Worm (Caenorhabditis elegans): ENCODE measurements around the gene srg-39.

Gene srg-39

DNA sequence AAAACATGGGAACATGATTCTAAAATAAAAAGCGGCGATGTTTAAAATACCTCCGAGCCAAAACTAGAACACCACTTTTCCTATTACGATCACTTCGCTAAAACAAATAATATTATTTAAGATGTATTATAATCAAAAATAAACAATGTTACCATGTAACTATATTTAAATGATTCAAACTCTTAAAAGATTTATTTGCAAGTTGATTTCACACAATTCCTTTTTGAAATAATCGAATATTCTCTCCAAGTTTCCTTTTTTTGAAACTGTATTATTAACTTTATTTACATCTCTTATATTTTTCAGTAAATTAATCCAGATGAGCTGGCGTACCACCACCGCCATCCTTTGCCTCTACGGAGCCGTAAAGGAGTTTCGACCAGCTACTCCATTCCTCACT lies 11.1 kb downstream of the srg-39 start, which contains the start of gene folt-1:
Gene folt-1, plus strand, starts transcription at position 301 of the 400 bp plus-strand sequence.
- no peak for TF ChIP-seq hlh-11 (tag; optimal IDR thresholded peaks at IDR 0.05)

ce11 chrV:11140326-11140725 lies 11.9 kb downstream of the srg-39 start:
- no peak for TF ChIP-seq lin-39 (tag; optimal IDR thresholded peaks at IDR 0.05)
- TF ChIP-seq dmd-9 (GFP tag; IDR thresholded peaks at IDR 0.05): no peak
- no peak for TF ChIP-seq daf-16 (GFP tag; optimal IDR thresholded peaks at IDR 0.05)
- peak; percentile 40 for TF ChIP-seq daf-16 (tag; optimal IDR thresholded peaks at IDR 0.05)
- no peak for TF ChIP-seq hif-1 (tag; optimal IDR thresholded peaks at IDR 0.05)
- TF ChIP-seq zip-2 (tag; optimal IDR thresholded peaks at IDR 0.05): no peak
- TF ChIP-seq lin-15B (tag; optimal IDR thresholded peaks at IDR 0.05): no peak
- no peak for TF ChIP-seq ama-1 (optimal IDR thresholded peaks at IDR 0.05)
- TF ChIP-seq dmd-6 (GFP tag; IDR thresholded peaks at IDR 0.05): 0 out of 2 replicates have a peak, but pooled peaks have one; percentile 13
- TF ChIP-seq snpc-4 (tag; optimal IDR thresholded peaks at IDR 0.05): no peak
- no peak for TF ChIP-seq madf-5 (GFP tag; IDR thresholded peaks at IDR 0.05)
- no peak for TF ChIP-seq php-3 (GFP tag; IDR thresholded peaks at IDR 0.05)
- TF ChIP-seq Y48G9A.11 (GFP tag; IDR thresholded peaks at IDR 0.05): no peak
- no peak for TF ChIP-seq vab-7 (GFP tag; IDR thresholded peaks at IDR 0.05)
- no peak for TF ChIP-seq ztf-7 (tag; optimal IDR thresholded peaks at IDR 0.05)
- peak; percentile 26 for TF ChIP-seq nhr-28 (tag; optimal IDR thresholded peaks at IDR 0.05)
- TF ChIP-seq zip-11 (GFP tag; IDR thresholded peaks at IDR 0.05): no peak
- TF ChIP-seq Y75B8A.6 (GFP tag; IDR thresholded peaks at IDR 0.05): no peak
- no peak for TF ChIP-seq F26F4.8 (GFP tag; conservative IDR thresholded peaks at IDR 0.05)
- no peak for TF ChIP-seq lin-29 (GFP tag; IDR thresholded peaks at IDR 0.05)
- TF ChIP-seq hmg-1.1 (GFP tag; IDR thresholded peaks at IDR 0.05): no peak
- TF ChIP-seq zfp-3 (GFP tag; conservative IDR thresholded peaks at IDR 0.05): no peak
- TF ChIP-seq nhr-237 (tag; optimal IDR thresholded peaks at IDR 0.05): no peak
- TF ChIP-seq ceh-20 (GFP tag; IDR thresholded peaks at IDR 0.05): no peak
- no peak for TF ChIP-seq daf-8 (GFP tag; IDR thresholded peaks at IDR 0.05)
- TF ChIP-seq lin-38 (GFP tag; IDR thresholded peaks at IDR 0.05): no peak
- TF ChIP-seq lsy-2 (tag; optimal IDR thresholded peaks at IDR 0.05): no peak
- TF ChIP-seq unc-62 (GFP tag; optimal IDR thresholded peaks at IDR 0.05 in 1 of 2): no peak
- no peak for TF ChIP-seq unc-62 (tag; optimal IDR thresholded peaks at IDR 0.05)
- TF ChIP-seq nhr-41 (GFP tag; IDR thresholded peaks at IDR 0.05): no peak
- no peak for TF ChIP-seq ztf-11 (tag; optimal IDR thresholded peaks at IDR 0.05)
- no peak for TF ChIP-seq nhr-25 (tag; optimal IDR thresholded peaks at IDR 0.05; ENCODE audit: borderline replicate concordance, insufficient read depth)
- TF ChIP-seq mdl-1 (tag; optimal IDR thresholded peaks at IDR 0.05): peak in 1 of 2 experiments; percentile 48
- no peak for TF ChIP-seq F10B5.3 (tag; optimal IDR thresholded peaks at IDR 0.05)
- TF ChIP-seq nhr-11 (tag; optimal IDR thresholded peaks at IDR 0.05): peak; percentile 20
- peak; percentile 73 for TF ChIP-seq aha-1 (tag)
- no peak for TF ChIP-seq pha-4 (GFP tag; IDR thresholded peaks at IDR 0.05)
- TF ChIP-seq pha-4 (tag; optimal IDR thresholded peaks at IDR 0.05): no peak
- no peak for TF ChIP-seq aly-2 (tag; optimal IDR thresholded peaks at IDR 0.05)
- no peak for TF ChIP-seq ctbp-1 (GFP tag; IDR thresholded peaks at IDR 0.05)
- TF ChIP-seq madf-9 (GFP tag; conservative IDR thresholded peaks at IDR 0.05): no peak
- no peak for TF ChIP-seq daf-12 (tag; optimal IDR thresholded peaks at IDR 0.05)
- no peak for TF ChIP-seq sdz-12 (GFP tag; optimal IDR thresholded peaks at IDR 0.05)
- TF ChIP-seq nhr-77 (tag; optimal IDR thresholded peaks at IDR 0.05): no peak
- no peak for TF ChIP-seq zfp-2 (tag; optimal IDR thresholded peaks at IDR 0.05)
- no peak for TF ChIP-seq ceh-82 (tag; optimal IDR thresholded peaks at IDR 0.05)
- TF ChIP-seq gei-8 (GFP tag; optimal IDR thresholded peaks at IDR 0.05): no peak
- peak; percentile 12 for TF ChIP-seq dve-1 (tag; optimal IDR thresholded peaks at IDR 0.05; ENCODE audit: insufficient read depth)
- no peak for TF ChIP-seq nhr-111 (GFP tag; optimal IDR thresholded peaks at IDR 0.05)
- TF ChIP-seq dpl-1 (GFP tag; optimal IDR thresholded peaks at IDR 0.05): no peak
- no peak for TF ChIP-seq pqm-1 (tag; optimal IDR thresholded peaks at IDR 0.05)
